Fruit fly (Drosophila melanogaster): ENCODE results near the gene CG46306.

DNA sequence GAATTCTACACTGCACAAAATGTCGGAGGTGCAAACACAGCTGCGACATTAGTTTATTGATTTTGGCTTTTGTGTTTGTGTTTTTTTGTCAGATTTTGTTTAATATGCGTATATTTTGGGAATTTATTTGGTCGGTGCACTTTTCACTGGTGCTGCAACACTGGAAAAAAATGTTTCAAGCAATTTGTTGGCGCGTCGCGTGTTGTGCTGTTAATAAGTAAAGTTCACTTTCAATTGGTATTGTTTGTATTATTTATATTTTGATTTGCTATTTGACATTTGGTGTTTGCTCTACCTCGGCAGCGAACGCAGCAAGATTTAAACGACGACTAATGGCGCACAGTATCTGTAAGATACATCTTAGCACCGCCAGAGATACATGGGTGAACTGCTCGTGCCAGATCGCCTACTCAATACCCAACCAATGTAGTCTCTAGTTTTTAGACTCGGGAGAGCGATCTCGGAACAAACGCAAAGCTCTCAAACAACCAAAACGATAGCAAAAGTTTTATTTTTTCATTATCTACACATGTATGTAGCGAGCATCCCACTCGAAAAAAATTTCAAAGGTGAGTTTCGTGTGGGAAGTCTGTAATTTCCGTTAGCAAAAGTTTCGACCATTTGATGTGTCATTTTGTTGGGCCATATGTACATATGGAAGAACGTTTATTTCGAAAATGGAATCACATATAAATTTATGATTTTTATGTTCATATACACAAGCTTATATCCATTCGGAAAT lies 53.0 kb downstream of the CG46306 start:
- TF ChIP-seq psq (optimal IDR thresholded peaks at IDR 0.05): no peak
- no peak for TF ChIP-seq insv (optimal IDR thresholded peaks at IDR 0.05)
